Fruit fly (Drosophila melanogaster): ENCODE measurements around the gene Atg18a.
A peak's percentile ranks its signal among the peaks of the same experiment; 100 is the strongest.

The Atg18a gene

dm6 chr3L:8185263-8186227 is 1.1 kb upstream of the Atg18a start (continued):
- TF ChIP-seq CG7357 (GFP tag; IDR thresholded peaks at IDR 0.05) (peak; percentile 53; the same call in 1 of the 3 replicates), CG16815 (GFP tag; optimal IDR thresholded peaks at IDR 0.05) (no peak), CG7987 (GFP tag; optimal IDR thresholded peaks at IDR 0.05) (peak; percentile 96), tna (GFP tag; IDR thresholded peaks at IDR 0.05; ENCODE audit: partially characterized antibody) (no peak), ci (GFP tag; IDR thresholded peaks at IDR 0.05) (peak; percentile 13; the same call in 1 of the 3 replicates), pros (GFP tag; optimal IDR thresholded peaks at IDR 0.05) (peak; percentile 9), Sox102F (GFP tag; optimal IDR thresholded peaks at IDR 0.05) (peak; percentile 62), Atf3 (GFP tag; optimal IDR thresholded peaks at IDR 0.05) (peak; percentile 59), fd3F (GFP tag; optimal IDR thresholded peaks at IDR 0.05) (no peak), CG3163 (GFP tag; optimal IDR thresholded peaks at IDR 0.05) (peak; percentile 25), gcm (GFP tag; optimal IDR thresholded peaks at IDR 0.05) (no peak), crc (GFP tag; optimal IDR thresholded peaks at IDR 0.05) (no peak), pan (optimal IDR thresholded peaks at IDR 0.05) (no peak), pan (GFP tag; optimal IDR thresholded peaks at IDR 0.05 in 1 of 2, IDR thresholded peaks at IDR 0.05 in 1 of 2) (peak in 1 of 2 experiments; percentile 46), luna (GFP tag; optimal IDR thresholded peaks at IDR 0.05) (peak; percentile 1), CG33213 (GFP tag; optimal IDR thresholded peaks at IDR 0.05) (no peak), HLH4C (GFP tag; IDR thresholded peaks at IDR 0.05; ENCODE audit: partially characterized antibody) (no peak), Rfx (GFP tag; IDR thresholded peaks at IDR 0.05) (0 out of 2 replicates have a peak, but pooled peaks have one; percentile 37), ara (GFP tag; IDR thresholded peaks at IDR 0.05) (peak; percentile 46; the same call in 1 of the 2 replicates), pnt (GFP tag; optimal IDR thresholded peaks at IDR 0.05) (peak; percentile 3), wek (GFP tag; optimal IDR thresholded peaks at IDR 0.05) (no peak), CG30431 (GFP tag; optimal IDR thresholded peaks at IDR 0.05) (no peak), sr (GFP tag; IDR thresholded peaks at IDR 0.05) (no peak), chn (GFP tag; optimal IDR thresholded peaks at IDR 0.05) (peak; percentile 26), Tbp (GFP tag; optimal IDR thresholded peaks at IDR 0.05) (no peak), bowl (GFP tag; IDR thresholded peaks at IDR 0.05) (no peak), CG10543 (GFP tag; optimal IDR thresholded peaks at IDR 0.05) (peak; percentile 92), amos (GFP tag; IDR thresholded peaks at IDR 0.05; ENCODE audit: partially characterized antibody) (no peak), bsh (GFP tag; optimal IDR thresholded peaks at IDR 0.05) (peak in 1 of 2 experiments; percentile 34), dati (GFP tag; IDR thresholded peaks at IDR 0.05) (no peak), CG10267 (tag; optimal IDR thresholded peaks at IDR 0.05) (peak; percentile 9), CG31441 (GFP tag; IDR thresholded peaks at IDR 0.05) (peak; percentile 51), Antp (GFP tag; optimal IDR thresholded peaks at IDR 0.05) (peak; percentile 50), stwl (tag; optimal IDR thresholded peaks at IDR 0.05) (no peak), CG8944 (GFP tag; optimal IDR thresholded peaks at IDR 0.05) (peak; percentile 49), CG7928 (GFP tag; optimal IDR thresholded peaks at IDR 0.05) (no peak), MTF-1 (GFP tag; optimal IDR thresholded peaks at IDR 0.05; ENCODE audit: borderline replicate concordance) (no peak), Aef1 (GFP tag; IDR thresholded peaks at IDR 0.05) (peak; percentile 51), H2.0 (GFP tag; IDR thresholded peaks at IDR 0.05) (no peak), CG11093 (GFP tag; IDR thresholded peaks at IDR 0.05) (no peak), schlank (tag; optimal IDR thresholded peaks at IDR 0.05) (no peak), Dref (GFP tag; IDR thresholded peaks at IDR 0.05) (no peak), sima (GFP tag; optimal IDR thresholded peaks at IDR 0.05) (no peak), gfzf (GFP tag; optimal IDR thresholded peaks at IDR 0.05) (no peak), hkb (optimal IDR thresholded peaks at IDR 0.05) (no peak), hkb (GFP tag; IDR thresholded peaks at IDR 0.05) (peak; percentile 63), Hr78 (GFP tag; optimal IDR thresholded peaks at IDR 0.05) (peak in 1 of 2 experiments; percentile 60), sug (tag; optimal IDR thresholded peaks at IDR 0.05) (peak; percentile 100), gsb-n (tag; optimal IDR thresholded peaks at IDR 0.05) (no peak)

Measured in whole organism, embryonic.